Fruit fly (Drosophila melanogaster): ENCODE results near the gene CG3847.

Gene CG3847

DNA sequence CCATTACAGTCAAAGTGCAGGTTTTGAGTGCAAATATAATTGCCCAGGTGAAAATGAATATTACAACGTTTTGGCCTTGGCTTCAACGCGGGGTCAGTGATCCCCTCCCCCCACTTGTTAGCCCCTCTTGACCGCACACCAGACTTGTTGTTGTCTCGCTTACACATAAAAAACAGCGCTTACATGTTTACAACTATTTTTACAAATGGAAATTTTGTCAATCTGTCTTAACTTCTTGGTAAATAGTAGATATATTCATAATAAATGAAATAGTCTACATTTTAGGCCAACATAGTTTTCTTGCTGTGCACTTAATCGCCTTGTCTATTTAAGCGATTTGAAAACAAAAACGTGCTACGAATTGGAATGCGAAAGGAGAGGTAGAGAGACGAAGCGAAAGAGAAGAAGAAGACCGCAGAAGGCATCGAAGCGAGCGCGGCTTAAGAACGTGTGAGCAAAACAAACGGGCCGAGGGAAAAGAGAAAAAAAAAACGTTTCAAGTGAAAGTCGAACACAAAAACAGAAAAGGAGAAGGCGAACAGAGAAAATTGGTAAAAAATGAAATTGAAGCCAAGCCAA lies 6.8 kb upstream of the CG3847 start (continued):
- TF ChIP-seq cato (GFP tag; optimal IDR thresholded peaks at IDR 0.05; ENCODE audit: borderline replicate concordance) (no peak), Sin3A (optimal IDR thresholded peaks at IDR 0.05) (no peak), CG2712 (tag; optimal IDR thresholded peaks at IDR 0.05) (peak; percentile 66), D19A (tag; optimal IDR thresholded peaks at IDR 0.05) (peak; percentile 54), CG6654 (GFP tag; optimal IDR thresholded peaks at IDR 0.05) (no peak), stwl (tag; optimal IDR thresholded peaks at IDR 0.05) (no peak), CG12236 (GFP tag; optimal IDR thresholded peaks at IDR 0.05) (no peak), Hr3 (GFP tag; optimal IDR thresholded peaks at IDR 0.05) (no peak), Trl (optimal IDR thresholded peaks at IDR 0.05) (peak; percentile 20 to 21), Trl (GFP tag; optimal IDR thresholded peaks at IDR 0.05) (peak; percentile 11), odd (GFP tag; optimal IDR thresholded peaks at IDR 0.05) (no peak), NFAT (GFP tag; IDR thresholded peaks at IDR 0.05) (peak; percentile 50), CG12942 (GFP tag; optimal IDR thresholded peaks at IDR 0.05) (peak; percentile 10), CkIIα-i1 (GFP tag; IDR thresholded peaks at IDR 0.05) (no peak), Pdp1 (GFP tag; optimal IDR thresholded peaks at IDR 0.05) (peak; percentile 25 to 51), dmrt99B (tag; optimal IDR thresholded peaks at IDR 0.05) (peak; percentile 56), sug (tag; optimal IDR thresholded peaks at IDR 0.05) (no peak), GATAe (GFP tag; conservative IDR thresholded peaks at IDR 0.05) (no peak), gfzf (GFP tag; optimal IDR thresholded peaks at IDR 0.05) (no peak), pros (GFP tag; optimal IDR thresholded peaks at IDR 0.05) (no peak), ap (GFP tag; IDR thresholded peaks at IDR 0.05) (0 out of 2 replicates have a peak, but pooled peaks have one; percentile 29), CG11398 (GFP tag; optimal IDR thresholded peaks at IDR 0.05) (peak; percentile 5), nom (GFP tag; optimal IDR thresholded peaks at IDR 0.05) (no peak), CG9437 (GFP tag; optimal IDR thresholded peaks at IDR 0.05) (no peak), CG6854 (GFP tag; optimal IDR thresholded peaks at IDR 0.05) (no peak), wdn (GFP tag; IDR thresholded peaks at IDR 0.05) (no peak), nmo (GFP tag; optimal IDR thresholded peaks at IDR 0.05) (peak; percentile 60), CG3847 (GFP tag; IDR thresholded peaks at IDR 0.05) (peak; percentile 45), onecut (GFP tag; IDR thresholded peaks at IDR 0.05) (no peak), p53 (GFP tag; optimal IDR thresholded peaks at IDR 0.05) (no peak), corto (GFP tag; optimal IDR thresholded peaks at IDR 0.05) (no peak), MTF-1 (GFP tag; optimal IDR thresholded peaks at IDR 0.05; ENCODE audit: borderline replicate concordance) (no peak), cas (GFP tag; IDR thresholded peaks at IDR 0.05) (no peak), usp (GFP tag; optimal IDR thresholded peaks at IDR 0.05) (no peak), CG10979 (tag; optimal IDR thresholded peaks at IDR 0.05) (peak; percentile 50), tio (GFP tag; optimal IDR thresholded peaks at IDR 0.05) (peak; percentile 5), Sox100B (GFP tag; optimal IDR thresholded peaks at IDR 0.05) (no peak), so (GFP tag; IDR thresholded peaks at IDR 0.05) (peak; percentile 64; the same call in 1 of the 3 replicates), sc (optimal IDR thresholded peaks at IDR 0.05) (no peak), sc (GFP tag; optimal IDR thresholded peaks at IDR 0.05) (no peak), dysf (GFP tag; IDR thresholded peaks at IDR 0.05) (peak; percentile 67), CG13296 (GFP tag; optimal IDR thresholded peaks at IDR 0.05) (peak; percentile 4), Doc2 (GFP tag; IDR thresholded peaks at IDR 0.05) (no peak), pan (optimal IDR thresholded peaks at IDR 0.05) (no peak), pan (GFP tag; optimal IDR thresholded peaks at IDR 0.05 in 1 of 2, IDR thresholded peaks at IDR 0.05 in 1 of 2) (peak in 1 of 2 experiments; percentile 65), vvl (GFP tag; IDR thresholded peaks at IDR 0.05) (peak; percentile 81), ssp (GFP tag; IDR thresholded peaks at IDR 0.05) (peak; percentile 57), nerfin-1 (tag; optimal IDR thresholded peaks at IDR 0.05) (no peak), Dfd (GFP tag; optimal IDR thresholded peaks at IDR 0.05) (no peak), CG30403 (GFP tag; optimal IDR thresholded peaks at IDR 0.05) (peak; percentile 43), tin (GFP tag; optimal IDR thresholded peaks at IDR 0.05) (peak; percentile 9), CG8765 (GFP tag; IDR thresholded peaks at IDR 0.05) (no peak)
